Worm (Caenorhabditis elegans) whole organism, L4 larva: ENCODE results near the gene clec-57.

Experiments
- ama-1 ChIP-seq: fragments of 150-350 bp; optimal IDR thresholded peaks from 2 replicates; lab custom pipeline; 2014; ENCODE audit warnings: inconsistent platforms, mixed read lengths
- fkh-10 ChIP-seq: fragments of 150-350 bp; optimal IDR thresholded peaks from 2 replicates; lab custom pipeline; 2014; ENCODE audit warnings: missing biosample characterization, missing genetic modification reagents, missing genetic modification characterization
- jun-1 ChIP-seq: fragments of 150-350 bp; optimal IDR thresholded peaks from 2 replicates; lab custom pipeline; 2014; ENCODE audit warnings: missing biosample characterization, missing genetic modification reagents, missing genetic modification characterization
- lsy-2 ChIP-seq, 2 experiments: fragments of 150-350 bp in 1 of 2; sonication (generic microtip) in 1 of 2; optimal IDR thresholded peaks; 2 replicates each; lab custom pipeline; 2014 to 2017; ENCODE audit warnings: missing biosample characterization in 2 of 2, missing genetic modification characterization in 2 of 2

DNA sequence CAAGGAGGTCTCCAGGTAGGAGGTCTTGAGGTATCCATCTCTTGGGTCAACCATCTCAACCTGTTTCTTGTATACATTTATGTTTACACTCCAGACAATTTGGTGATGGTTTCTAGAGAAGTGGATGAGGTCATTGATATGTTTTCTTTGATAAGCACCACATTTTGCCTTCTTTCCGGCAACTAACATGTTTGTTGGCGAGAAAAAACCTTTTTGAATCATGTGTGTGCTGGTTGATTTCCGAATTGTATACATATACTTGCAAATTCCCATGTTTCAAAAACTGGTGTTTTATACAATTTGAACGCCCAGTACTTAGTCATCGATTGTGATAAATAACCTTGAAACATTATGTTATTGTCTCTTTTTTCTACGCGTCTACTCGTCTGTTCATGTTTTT is 35.1 kb downstream of the clec-57 start:
- TF ChIP-seq ama-1 (lab: Kevin White, UChicago) (no peak), fkh-10 (GFP tag; lab: Kevin White, UChicago) (no peak), lsy-2 (tag; optimal IDR thresholded peaks at IDR 0.05; lab: Kevin White, UChicago) (no peak), jun-1 (no peak)
